Fruit fly (Drosophila melanogaster): Measurements from ENCODE around the gene ERp44.

Gene ERp44

DNA sequence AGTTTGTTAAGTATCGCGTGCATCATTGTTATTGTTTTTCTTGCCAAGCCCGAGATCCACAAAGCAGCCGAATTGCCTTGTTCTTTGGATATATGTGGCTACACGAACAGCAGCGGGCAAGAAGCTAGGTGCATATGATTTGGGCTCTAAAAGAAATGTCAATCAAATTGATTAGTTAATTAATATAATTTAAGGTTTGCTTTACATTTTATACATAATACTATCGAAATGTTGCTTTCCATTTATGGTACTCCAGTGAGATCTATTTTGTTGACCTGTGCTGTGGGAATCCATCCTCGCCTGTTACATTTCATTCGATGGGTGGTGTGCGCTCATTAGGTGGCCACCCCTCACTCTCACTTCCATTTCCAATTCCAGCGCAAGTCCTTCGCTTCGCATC, 34.1 kb downstream of the ERp44 start (continued):
- no peak for TF ChIP-seq Dll (GFP tag; IDR thresholded peaks at IDR 0.05; ENCODE audit: partially characterized antibody)
- no peak for TF ChIP-seq CTCF (GFP tag; optimal IDR thresholded peaks at IDR 0.05)
- TF ChIP-seq dan (GFP tag; IDR thresholded peaks at IDR 0.05) = 0 out of 2 replicates have a peak, but pooled peaks have one; percentile 39
- peak; percentile 92 for TF ChIP-seq Med (GFP tag)
- TF ChIP-seq Drgx (GFP tag; IDR thresholded peaks at IDR 0.05) = peak; percentile 57
- TF ChIP-seq prd (optimal IDR thresholded peaks at IDR 0.05) = no peak
- TF ChIP-seq prd (GFP tag; IDR thresholded peaks at IDR 0.05) = peak; percentile 89
- peak; percentile 79 for TF ChIP-seq CG18262 (tag; optimal IDR thresholded peaks at IDR 0.05)
- peak; percentile 37 to 79 for TF ChIP-seq Hr51 (GFP tag; optimal IDR thresholded peaks at IDR 0.05)
- peak; percentile 85 for TF ChIP-seq zfh1 (GFP tag; IDR thresholded peaks at IDR 0.05)
- TF ChIP-seq dpn (GFP tag; optimal IDR thresholded peaks at IDR 0.05) = peak; percentile 24 to 72
- peak; percentile 35 for TF ChIP-seq mirr (GFP tag; optimal IDR thresholded peaks at IDR 0.05)
- peak; percentile 81 for TF ChIP-seq lilli (GFP tag; optimal IDR thresholded peaks at IDR 0.05)
- TF ChIP-seq dmrt11E (tag; optimal IDR thresholded peaks at IDR 0.05) = peak; percentile 86
- peak; percentile 12 for TF ChIP-seq CG9609 (GFP tag; optimal IDR thresholded peaks at IDR 0.05)
- TF ChIP-seq Sox100B (GFP tag; optimal IDR thresholded peaks at IDR 0.05) = no peak
- peak; percentile 67 for TF ChIP-seq slou (GFP tag; optimal IDR thresholded peaks at IDR 0.05)
- TF ChIP-seq zen2 (GFP tag; IDR thresholded peaks at IDR 0.05; ENCODE audit: partially characterized antibody) = no peak
- TF ChIP-seq Hey (tag; optimal IDR thresholded peaks at IDR 0.05) = peak; percentile 6
- no peak for TF ChIP-seq en (GFP tag; optimal IDR thresholded peaks at IDR 0.05)
- no peak for TF ChIP-seq usp (GFP tag; optimal IDR thresholded peaks at IDR 0.05)
- TF ChIP-seq CG6654 (GFP tag; optimal IDR thresholded peaks at IDR 0.05) = peak; percentile 32
- no peak for TF ChIP-seq CG14860 (GFP tag; IDR thresholded peaks at IDR 0.05; ENCODE audit: partially characterized antibody)
- TF ChIP-seq CG14965 (GFP tag; optimal IDR thresholded peaks at IDR 0.05; ENCODE audit: borderline replicate concordance) = no peak
- TF ChIP-seq bsh (GFP tag; optimal IDR thresholded peaks at IDR 0.05) = peak; percentile 12 to 89
- TF ChIP-seq lab (GFP tag; optimal IDR thresholded peaks at IDR 0.05) = peak; percentile 89
- TF ChIP-seq CG4820 (GFP tag; optimal IDR thresholded peaks at IDR 0.05) = peak; percentile 82
- TF ChIP-seq CG12769 (tag; optimal IDR thresholded peaks at IDR 0.05) = peak; percentile 87
- TF ChIP-seq Nf-YB (GFP tag; optimal IDR thresholded peaks at IDR 0.05) = peak; percentile 50
- no peak for TF ChIP-seq disco-r (GFP tag; optimal IDR thresholded peaks at IDR 0.05)
- peak; percentile 80 for TF ChIP-seq tin (GFP tag; optimal IDR thresholded peaks at IDR 0.05)
- peak; percentile 65 for TF ChIP-seq CG12071 (GFP tag; optimal IDR thresholded peaks at IDR 0.05)
- 0 out of 3 replicates have a peak, but pooled peaks have one; percentile 56 for TF ChIP-seq CG2199 (GFP tag; IDR thresholded peaks at IDR 0.05)
- peak; percentile 15 for TF ChIP-seq maf-S (GFP tag; optimal IDR thresholded peaks at IDR 0.05)
- TF ChIP-seq Side (GFP tag; optimal IDR thresholded peaks at IDR 0.05) = peak; percentile 30
- peak; percentile 64 for TF ChIP-seq Hand (GFP tag; optimal IDR thresholded peaks at IDR 0.05)
- TF ChIP-seq CG34422 (GFP tag; IDR thresholded peaks at IDR 0.05) = peak; percentile 83
- peak; percentile 68 for TF ChIP-seq CG4404 (GFP tag; IDR thresholded peaks at IDR 0.05)
- peak; percentile 86 for TF ChIP-seq CG2678 (tag; optimal IDR thresholded peaks at IDR 0.05)
- peak; percentile 79 for TF ChIP-seq Oli (tag; optimal IDR thresholded peaks at IDR 0.05)
- TF ChIP-seq CG17328 (GFP tag; IDR thresholded peaks at IDR 0.05) = peak; percentile 92
- no peak for TF ChIP-seq toy (GFP tag; IDR thresholded peaks at IDR 0.05)
- peak; percentile 63 for TF ChIP-seq ase (GFP tag; IDR thresholded peaks at IDR 0.05)
- TF ChIP-seq jing (GFP tag; optimal IDR thresholded peaks at IDR 0.05) = peak; percentile 68
- peak; percentile 51 for TF ChIP-seq CG4854 (GFP tag; optimal IDR thresholded peaks at IDR 0.05)
- peak; percentile 7 for TF ChIP-seq nom (GFP tag; optimal IDR thresholded peaks at IDR 0.05)
- peak; percentile 71 for TF ChIP-seq cwo (GFP tag; optimal IDR thresholded peaks at IDR 0.05)
- peak; percentile 25 for TF ChIP-seq CG1647 (GFP tag; optimal IDR thresholded peaks at IDR 0.05)
- no peak for TF ChIP-seq Doc3 (GFP tag; IDR thresholded peaks at IDR 0.05; ENCODE audit: partially characterized antibody)
- no peak for TF ChIP-seq TFAM (GFP tag; optimal IDR thresholded peaks at IDR 0.05)
- TF ChIP-seq pum (GFP tag; optimal IDR thresholded peaks at IDR 0.05) = peak; percentile 59

All from whole organism, embryonic.